Fruit fly (Drosophila melanogaster): ENCODE data around the gene Ntf-2r.

The Ntf-2r gene

DNA sequence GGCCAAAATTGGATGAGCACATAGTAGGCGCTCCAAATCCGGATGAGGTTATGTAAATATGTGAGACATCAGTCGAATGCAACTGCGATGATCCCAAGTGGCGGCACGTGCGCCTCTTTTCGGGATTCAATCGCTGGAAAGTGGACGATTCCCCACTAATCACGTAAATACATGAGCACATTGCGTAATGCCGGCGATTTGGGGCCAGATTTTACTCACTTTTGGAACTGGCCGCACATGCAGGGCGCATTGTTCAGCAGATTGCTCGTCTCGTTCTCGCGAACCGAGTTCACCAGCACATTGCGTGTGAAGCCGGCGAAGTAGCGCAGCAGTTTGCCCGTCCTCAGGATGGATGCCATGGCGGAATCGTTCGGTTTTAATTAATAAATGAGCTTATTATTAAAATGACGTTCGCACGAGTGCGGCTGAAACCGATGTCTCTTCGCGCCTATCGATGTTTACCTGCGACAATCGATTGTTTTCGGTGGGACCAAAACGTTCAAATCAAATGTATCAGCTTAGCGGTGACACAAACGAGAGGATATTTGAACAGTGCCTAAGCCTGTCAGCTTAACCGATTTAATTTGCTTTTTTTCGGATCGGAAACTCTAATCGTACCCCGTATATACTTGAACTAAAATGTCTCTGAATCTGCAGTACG is at the start of gene Ntf-2r, which contains the start of gene bsf:
Ntf-2r (plus strand) TSS at position 522 of the 661 bp plus-strand sequence.
bsf (minus strand) TSS at position 460 of the 661 bp plus-strand sequence.
- TF ChIP-seq CG4496 (GFP tag; IDR thresholded peaks at IDR 0.05) (0 out of 3 replicates have a peak, but pooled peaks have one; percentile 34), Ets98B (GFP tag; IDR thresholded peaks at IDR 0.05) (no peak)

dm6 chr2L:18441220-18441619 is 13.2 kb upstream of the Ntf-2r start:
- TF ChIP-seq CG12605 (GFP tag; IDR thresholded peaks at IDR 0.05): no peak
- TF ChIP-seq CG8159 (tag; optimal IDR thresholded peaks at IDR 0.05): peak; percentile 30
- TF ChIP-seq CG8301 (tag; optimal IDR thresholded peaks at IDR 0.05): no peak
- TF ChIP-seq fd96Ca (GFP tag; IDR thresholded peaks at IDR 0.05): no peak
- no peak for TF ChIP-seq Pif1B (GFP tag; optimal IDR thresholded peaks at IDR 0.05)
- no peak for TF ChIP-seq CG4496 (GFP tag; IDR thresholded peaks at IDR 0.05)
- no peak for TF ChIP-seq CG13204 (GFP tag; optimal IDR thresholded peaks at IDR 0.05)
- TF ChIP-seq CG15710 (tag; optimal IDR thresholded peaks at IDR 0.05): no peak
- no peak for TF ChIP-seq Snoo (tag; optimal IDR thresholded peaks at IDR 0.05)
- TF ChIP-seq EcR (GFP tag; optimal IDR thresholded peaks at IDR 0.05): no peak
- TF ChIP-seq Ets98B (GFP tag; IDR thresholded peaks at IDR 0.05): no peak
- no peak for TF ChIP-seq CG14655 (GFP tag; optimal IDR thresholded peaks at IDR 0.05)
- TF ChIP-seq CG9948 (tag; optimal IDR thresholded peaks at IDR 0.05): no peak
- TF ChIP-seq gl (tag; optimal IDR thresholded peaks at IDR 0.05): no peak
- TF ChIP-seq D1 (tag; optimal IDR thresholded peaks at IDR 0.05): peak; percentile 19
- no peak for TF ChIP-seq Pif1A (GFP tag; optimal IDR thresholded peaks at IDR 0.05)

- TF ChIP-seq CG12605 (GFP tag; IDR thresholded peaks at IDR 0.05): no peak
- TF ChIP-seq Pif1A (GFP tag; optimal IDR thresholded peaks at IDR 0.05): no peak
- TF ChIP-seq fd96Ca (GFP tag; IDR thresholded peaks at IDR 0.05): peak; percentile 23; the same call in 1 of the 3 replicates
- peak; percentile 23 for TF ChIP-seq CG9948 (tag; optimal IDR thresholded peaks at IDR 0.05)
- no peak for TF ChIP-seq CG13204 (GFP tag; optimal IDR thresholded peaks at IDR 0.05)
- TF ChIP-seq CG14655 (GFP tag; optimal IDR thresholded peaks at IDR 0.05): no peak
- TF ChIP-seq CG4496 (GFP tag; IDR thresholded peaks at IDR 0.05): peak; percentile 61; the same call in 2 of the 3 replicates
- TF ChIP-seq gl (tag; optimal IDR thresholded peaks at IDR 0.05): no peak
- TF ChIP-seq EcR (GFP tag; optimal IDR thresholded peaks at IDR 0.05): no peak
- peak; percentile 50 for TF ChIP-seq Snoo (tag; optimal IDR thresholded peaks at IDR 0.05)
- TF ChIP-seq CG15710 (tag; optimal IDR thresholded peaks at IDR 0.05): peak; percentile 23
These were observed 11.4 kb upstream of the Ntf-2r start, which contains the start of gene RpS26 for dm6 chr2L:18442903-18443608. Gene RpS26, minus strand, starts transcription at chr2L:18443277.

DNA sequence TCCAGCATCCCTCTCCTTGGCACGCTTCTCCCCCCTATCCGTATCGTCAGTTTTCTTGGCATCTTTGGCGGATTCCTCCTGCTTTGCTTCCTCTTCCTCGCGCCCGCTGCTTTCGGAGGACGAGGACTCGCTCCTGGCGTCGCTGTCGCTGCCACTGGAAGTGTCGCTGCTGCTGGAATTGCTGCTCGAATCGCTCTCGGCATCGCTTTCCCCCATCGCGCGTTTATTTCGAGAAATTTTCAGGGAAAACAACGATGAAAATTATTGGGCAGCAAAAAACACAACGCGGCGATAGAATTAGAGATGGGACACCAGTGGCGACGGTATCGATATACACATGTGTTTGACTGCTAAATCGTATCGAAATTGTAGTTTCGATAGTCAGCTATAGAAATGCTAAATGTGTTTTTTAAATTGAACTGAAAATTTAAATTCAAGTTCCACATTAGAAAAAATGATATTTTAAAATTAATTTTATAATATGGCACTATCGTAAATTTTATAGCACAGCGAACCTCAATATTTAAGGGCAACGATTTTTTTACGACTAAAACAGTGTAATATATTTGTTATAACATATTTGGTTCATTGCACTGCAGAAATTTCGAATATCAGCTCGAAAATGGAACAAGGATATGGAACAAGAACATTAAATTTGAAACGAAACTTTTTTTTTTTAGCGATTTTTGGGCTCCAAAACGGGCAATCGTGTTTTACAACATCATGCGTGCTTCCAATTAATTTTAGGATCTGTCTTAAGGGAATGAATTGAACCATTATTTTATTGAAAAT is 5.6 kb upstream of the Ntf-2r start, which contains the start of gene ncm:
ncm (minus strand) TSS at position 319 of the 792 bp plus-strand sequence.
- no peak for TF ChIP-seq CG4496 (GFP tag; IDR thresholded peaks at IDR 0.05)
- TF ChIP-seq CG8159 (tag; optimal IDR thresholded peaks at IDR 0.05): no peak
- TF ChIP-seq EcR (GFP tag; optimal IDR thresholded peaks at IDR 0.05): no peak
- TF ChIP-seq Ets98B (GFP tag; IDR thresholded peaks at IDR 0.05): no peak
- no peak for TF ChIP-seq CG14655 (GFP tag; optimal IDR thresholded peaks at IDR 0.05)
- no peak for TF ChIP-seq gl (tag; optimal IDR thresholded peaks at IDR 0.05)
- TF ChIP-seq D1 (tag; optimal IDR thresholded peaks at IDR 0.05): peak; percentile 34

DNA sequence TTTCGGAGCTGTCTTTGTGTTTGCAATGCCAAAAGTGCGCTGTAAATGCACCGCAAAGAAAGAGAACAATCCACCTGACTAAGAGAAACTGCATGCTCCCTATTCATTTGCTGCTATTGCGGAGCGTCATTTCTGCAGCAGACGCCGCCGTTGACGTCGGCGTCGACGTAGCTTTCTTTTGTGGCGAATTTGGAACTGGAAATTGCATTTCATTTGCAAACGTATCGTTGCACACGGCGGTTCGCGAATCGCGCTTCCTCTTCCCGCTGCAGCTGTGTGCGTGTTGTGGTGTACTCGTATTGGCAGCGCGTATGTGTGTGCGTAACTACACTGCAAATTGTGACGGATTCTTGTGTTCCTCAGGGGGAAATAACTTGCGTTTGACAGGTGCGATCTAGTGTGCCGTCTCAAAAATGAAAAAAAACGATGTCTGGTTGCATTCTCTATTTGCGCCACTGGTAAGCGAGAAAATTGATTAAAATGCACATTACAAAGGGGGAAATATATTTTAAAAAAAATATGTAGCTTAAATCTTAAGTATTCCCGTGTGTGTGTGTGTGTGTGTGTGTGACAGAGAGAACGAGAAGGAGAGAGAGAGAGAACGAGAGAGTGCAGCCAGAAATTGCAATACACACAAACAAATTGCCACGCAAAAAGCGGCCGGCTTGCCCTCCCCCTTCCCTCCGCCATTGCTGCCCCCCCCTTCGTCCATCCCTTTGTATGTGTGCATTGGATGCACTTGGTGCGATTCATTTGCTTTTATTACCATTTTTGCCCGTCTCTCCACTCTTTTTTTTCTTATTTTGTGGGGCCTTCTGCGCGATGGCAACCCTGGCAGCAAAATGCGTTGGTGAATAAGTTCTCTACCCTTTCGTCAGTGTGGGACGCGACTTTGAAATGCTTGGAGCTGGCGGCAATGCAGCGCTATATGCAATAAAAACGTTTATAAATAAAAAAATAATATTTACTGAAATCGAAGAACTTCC is 1.4 kb downstream of the Ntf-2r start:
- TF ChIP-seq Ets98B (GFP tag; IDR thresholded peaks at IDR 0.05) (peak; percentile 99), Snoo (tag; optimal IDR thresholded peaks at IDR 0.05) (peak; percentile 65), CG9948 (tag; optimal IDR thresholded peaks at IDR 0.05) (peak; percentile 95), Pif1A (GFP tag; optimal IDR thresholded peaks at IDR 0.05) (peak; percentile 91), gl (tag; optimal IDR thresholded peaks at IDR 0.05) (peak; percentile 100), CG17806 (tag; optimal IDR thresholded peaks at IDR 0.05) (peak; percentile 98), D1 (tag; optimal IDR thresholded peaks at IDR 0.05) (peak; percentile 85), CG14655 (GFP tag; optimal IDR thresholded peaks at IDR 0.05) (peak; percentile 99), EcR (GFP tag; optimal IDR thresholded peaks at IDR 0.05) (peak; percentile 88), CG34367 (tag; optimal IDR thresholded peaks at IDR 0.05) (peak; percentile 97), Pif1B (GFP tag; optimal IDR thresholded peaks at IDR 0.05) (peak; percentile 85), CG15710 (tag; optimal IDR thresholded peaks at IDR 0.05) (peak; percentile 99), rn (GFP tag; IDR thresholded peaks at IDR 0.05) (peak; percentile 99), CG12605 (GFP tag; IDR thresholded peaks at IDR 0.05) (peak; percentile 99), CG32121 (GFP tag; IDR thresholded peaks at IDR 0.05) (peak; percentile 99), CG10348 (GFP tag; IDR thresholded peaks at IDR 0.05) (0 out of 2 replicates have a peak, but pooled peaks have one; percentile 8), fd96Ca (GFP tag; IDR thresholded peaks at IDR 0.05) (peak; percentile 99), CG8301 (tag; optimal IDR thresholded peaks at IDR 0.05) (peak; percentile 97), CG8159 (tag; optimal IDR thresholded peaks at IDR 0.05) (peak; percentile 97), CG4496 (GFP tag; IDR thresholded peaks at IDR 0.05) (peak; percentile 100), CG13204 (GFP tag; optimal IDR thresholded peaks at IDR 0.05) (peak; percentile 100)
